Worm (Caenorhabditis elegans) whole organism, L2 larva: ENCODE measurements around the gene ipp-5.

ENCODE experiments used
- C34F6.9 ChIP-seq: fragments of 150-350 bp; optimal IDR thresholded peaks from 2 replicates; lab custom pipeline; 2014; ENCODE audit warnings: missing biosample characterization, missing genetic modification characterization
- F13H6.1 ChIP-seq: sonication (generic microtip); optimal IDR thresholded peaks from 2 replicates; lab custom pipeline; 2016; ENCODE audit warnings: missing genetic modification characterization, missing compliant biosample characterization
- Y55F3AM.14 ChIP-seq: fragments of 200-800 bp; sonication (Bioruptor generic); optimal IDR thresholded peaks from 2 replicates; lab custom pipeline; 2018; ENCODE audit warnings: mild to moderate bottlenecking, missing genetic modification characterization, missing compliant biosample characterization
- alr-1 ChIP-seq: fragments of 150-350 bp; optimal IDR thresholded peaks from 2 replicates; lab custom pipeline; 2014; ENCODE audit warnings: missing biosample characterization, missing genetic modification characterization
- aly-2 ChIP-seq: fragments of 150-350 bp; optimal IDR thresholded peaks from 2 replicates; lab custom pipeline; 2014; ENCODE audit warnings: missing biosample characterization, missing genetic modification characterization
- ama-1 ChIP-seq: fragments of 150-350 bp; optimal IDR thresholded peaks from 2 replicates; lab custom pipeline; 2018; ENCODE audit warnings: inconsistent platforms
- blmp-1 ChIP-seq: sonication (generic microtip); optimal IDR thresholded peaks from 2 replicates; lab custom pipeline; 2017; ENCODE audit warnings: missing genetic modification characterization, mild to moderate bottlenecking, missing compliant biosample characterization, antibody characterized with exemption, moderate library complexity; ENCODE audit not compliant: insufficient read depth
- ceh-16 ChIP-seq: fragments of 150-350 bp; optimal IDR thresholded peaks from 2 replicates; lab custom pipeline; 2014; ENCODE audit warnings: missing biosample characterization, missing genetic modification characterization
- ceh-82 ChIP-seq: fragments of 150-350 bp; optimal IDR thresholded peaks from 2 replicates; lab custom pipeline; 2014; ENCODE audit warnings: missing biosample characterization, missing genetic modification characterization
- crh-2 ChIP-seq: sonication (generic microtip); optimal IDR thresholded peaks from 2 replicates; lab custom pipeline; 2017; ENCODE audit warnings: missing biosample characterization, missing genetic modification characterization
- dmd-4 ChIP-seq: sonication (generic microtip); optimal IDR thresholded peaks from 2 replicates; lab custom pipeline; 2017; ENCODE audit warnings: missing biosample characterization, missing genetic modification characterization
- elt-3 ChIP-seq: sonication (generic microtip); optimal IDR thresholded peaks from 2 replicates; lab custom pipeline; 2017; ENCODE audit warnings: missing biosample characterization, missing genetic modification characterization
- fos-1 ChIP-seq: fragments of 150-350 bp; optimal IDR thresholded peaks from 2 replicates; lab custom pipeline; 2014; ENCODE audit warnings: missing biosample characterization, missing genetic modification characterization
- gmeb-1 ChIP-seq: fragments of 150-350 bp; optimal IDR thresholded peaks from 2 replicates; lab custom pipeline; 2014; ENCODE audit warnings: missing biosample characterization, missing genetic modification characterization
- lin-11 ChIP-seq: fragments of 150-350 bp; sonication (generic microtip); optimal IDR thresholded peaks from 2 replicates; lab custom pipeline; 2014; ENCODE audit warnings: missing biosample characterization, missing genetic modification characterization, inconsistent platforms, mixed read lengths
- lin-39 ChIP-seq: fragments of 150-350 bp; optimal IDR thresholded peaks from 2 replicates; lab custom pipeline; 2014; ENCODE audit warnings: missing biosample characterization, missing genetic modification reagents, missing genetic modification characterization
- lsy-2 ChIP-seq, 2 experiments: fragments of 150-350 bp in 1 of 2; sonication (generic microtip) in 1 of 2; optimal IDR thresholded peaks; 2 replicates each; lab custom pipeline; 2014 to 2017; ENCODE audit warnings: missing biosample characterization in 2 of 2, missing genetic modification characterization in 2 of 2
- mab-5 ChIP-seq: fragments of 150-350 bp; optimal IDR thresholded peaks from 2 replicates; lab custom pipeline; 2014; ENCODE audit warnings: missing biosample characterization, missing genetic modification characterization
- mbf-1 ChIP-seq: sonication (generic microtip); optimal IDR thresholded peaks from 2 replicates; lab custom pipeline; 2017; ENCODE audit warnings: missing biosample characterization, missing genetic modification characterization
- nhr-10 ChIP-seq: sonication (generic microtip); optimal IDR thresholded peaks from 2 replicates; lab custom pipeline; 2017; ENCODE audit warnings: missing biosample characterization, missing genetic modification characterization
- nhr-11 ChIP-seq: fragments of 150-350 bp; optimal IDR thresholded peaks from 2 replicates; lab custom pipeline; 2014; ENCODE audit warnings: missing biosample characterization, missing genetic modification characterization
- nhr-12 ChIP-seq: fragments of 150-350 bp; optimal IDR thresholded peaks from 2 replicates; lab custom pipeline; 2014; ENCODE audit warnings: missing biosample characterization, missing genetic modification characterization
- nhr-129 ChIP-seq: fragments of 150-350 bp; optimal IDR thresholded peaks from 2 replicates; lab custom pipeline; 2014; ENCODE audit warnings: missing biosample characterization, missing genetic modification characterization
- nhr-21 ChIP-seq: fragments of 150-350 bp; optimal IDR thresholded peaks from 2 replicates; lab custom pipeline; 2014; ENCODE audit warnings: missing biosample characterization, missing genetic modification characterization
- nhr-25 ChIP-seq: fragments of 150-350 bp; sonication (generic microtip); optimal IDR thresholded peaks from 3 replicates; lab custom pipeline; 2014; ENCODE audit warnings: missing biosample characterization, missing genetic modification characterization
- nhr-6 ChIP-seq: fragments of 150-350 bp; optimal IDR thresholded peaks from 2 replicates; lab custom pipeline; 2014; ENCODE audit warnings: missing biosample characterization, missing genetic modification characterization
- peb-1 ChIP-seq: fragments of 150-350 bp; optimal IDR thresholded peaks from 2 replicates; lab custom pipeline; 2014; ENCODE audit warnings: missing biosample characterization, missing genetic modification characterization
- sem-4 ChIP-seq: fragments of 150-350 bp; optimal IDR thresholded peaks from 2 replicates; lab custom pipeline; 2014; ENCODE audit warnings: missing biosample characterization, missing genetic modification reagents, missing genetic modification characterization
- sma-3 ChIP-seq: sonication (generic microtip); optimal IDR thresholded peaks from 2 replicates; lab custom pipeline; 2016; ENCODE audit warnings: missing genetic modification reagents, missing genetic modification characterization, missing compliant biosample characterization
- sma-9 ChIP-seq, 2 experiments: fragments of 150-350 bp in 1 of 2; sonication (generic microtip) in 1 of 2; optimal IDR thresholded peaks; 2 replicates each; lab custom pipeline; 2014 to 2016; ENCODE audit warnings: missing genetic modification characterization in 2 of 2, mild to moderate bottlenecking in 1 of 2, missing biosample characterization in 1 of 2, missing compliant biosample characterization in 1 of 2, missing genetic modification reagents in 1 of 2, moderate library complexity in 1 of 2
- unc-39 ChIP-seq: fragments of 150-350 bp; optimal IDR thresholded peaks from 2 replicates; lab custom pipeline; 2014; ENCODE audit warnings: missing biosample characterization, missing genetic modification characterization
- unc-55 ChIP-seq: fragments of 150-350 bp; sonication (generic microtip); optimal IDR thresholded peaks from 3 replicates; lab custom pipeline; 2014; ENCODE audit warnings: missing biosample characterization, missing genetic modification reagents, missing genetic modification characterization
- unc-62 ChIP-seq: fragments of 150-350 bp; optimal IDR thresholded peaks from 2 replicates; lab custom pipeline; 2014; ENCODE audit warnings: missing biosample characterization, missing genetic modification reagents, missing genetic modification characterization
- zag-1 ChIP-seq: fragments of 150-350 bp; optimal IDR thresholded peaks from 2 replicates; lab custom pipeline; 2014; ENCODE audit warnings: missing biosample characterization, missing genetic modification characterization
- ztf-1 ChIP-seq: fragments of 200-800 bp; sonication (Bioruptor generic); conservative IDR thresholded peaks from 2 replicates; pipeline ENCODE4 v1.3.6; 2022; ENCODE audit warnings: missing genetic modification characterization, missing compliant biosample characterization
- ztf-11 ChIP-seq: sonication (generic microtip); optimal IDR thresholded peaks from 2 replicates; lab custom pipeline; 2017; ENCODE audit warnings: missing biosample characterization, missing genetic modification characterization
- ztf-4 ChIP-seq: fragments of 150-350 bp; optimal IDR thresholded peaks from 2 replicates; lab custom pipeline; 2014; ENCODE audit warnings: missing biosample characterization, missing genetic modification characterization

Gene ipp-5

DNA sequence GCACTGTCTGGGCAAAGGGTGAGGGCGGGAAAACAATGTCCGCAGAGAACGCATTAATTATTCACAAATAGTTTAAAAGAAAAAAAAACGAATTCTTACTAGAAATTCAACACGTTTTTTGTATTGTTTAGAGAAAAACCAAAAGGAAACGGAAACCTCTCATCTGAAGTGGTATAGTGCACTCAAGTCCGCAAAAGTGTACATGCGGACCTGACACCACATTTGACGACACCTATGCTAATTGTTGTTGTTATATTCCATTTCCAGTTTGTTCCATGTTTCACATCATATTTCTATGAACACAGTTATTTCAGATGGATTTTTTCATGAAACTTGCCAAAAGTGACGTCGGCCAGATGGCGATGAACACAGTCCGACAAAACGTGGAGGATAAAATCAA lies 21.5 kb downstream of the ipp-5 start, which contains the start of gene C45B2.6:
Gene C45B2.6 (plus strand): TSS at position 136 of the 400 bp plus-strand sequence.
- peak; percentile 21 for TF ChIP-seq unc-55 (GFP tag; lab: Kevin White, UChicago)
- no peak for TF ChIP-seq ceh-16 (tag; lab: Kevin White, UChicago)
- TF ChIP-seq dmd-4 (tag; lab: Kevin White, UChicago) = no peak
- TF ChIP-seq nhr-12 (tag; lab: Kevin White, UChicago) = no peak
- TF ChIP-seq gmeb-1 (tag; lab: Kevin White, UChicago) = peak; percentile 31
- TF ChIP-seq zag-1 = no peak
- no peak for TF ChIP-seq Y55F3AM.14 (GFP tag; lab: Kevin White, UChicago)
- TF ChIP-seq ztf-4 (tag; lab: Kevin White, UChicago) = no peak
- no peak for TF ChIP-seq nhr-11 (tag; lab: Kevin White, UChicago)
- TF ChIP-seq ama-1 (lab: Kevin White, UChicago) = no peak
- peak; percentile 29 for TF ChIP-seq nhr-129 (tag; lab: Kevin White, UChicago)
- no peak for TF ChIP-seq mab-5 (tag; lab: Kevin White, UChicago)
- TF ChIP-seq unc-62 = no peak
- no peak for TF ChIP-seq alr-1 (tag; lab: Kevin White, UChicago)
- TF ChIP-seq nhr-6 = no peak
- TF ChIP-seq lsy-2 (tag; optimal IDR thresholded peaks at IDR 0.05; lab: Kevin White, UChicago) = peak in 1 of 2 experiments; percentile 19
- TF ChIP-seq sma-9 (GFP tag; optimal IDR thresholded peaks at IDR 0.05; lab: Kevin White, UChicago) = peak; percentile 34
- no peak for TF ChIP-seq sma-9 (tag; optimal IDR thresholded peaks at IDR 0.05; lab: Kevin White, UChicago)

DNA sequence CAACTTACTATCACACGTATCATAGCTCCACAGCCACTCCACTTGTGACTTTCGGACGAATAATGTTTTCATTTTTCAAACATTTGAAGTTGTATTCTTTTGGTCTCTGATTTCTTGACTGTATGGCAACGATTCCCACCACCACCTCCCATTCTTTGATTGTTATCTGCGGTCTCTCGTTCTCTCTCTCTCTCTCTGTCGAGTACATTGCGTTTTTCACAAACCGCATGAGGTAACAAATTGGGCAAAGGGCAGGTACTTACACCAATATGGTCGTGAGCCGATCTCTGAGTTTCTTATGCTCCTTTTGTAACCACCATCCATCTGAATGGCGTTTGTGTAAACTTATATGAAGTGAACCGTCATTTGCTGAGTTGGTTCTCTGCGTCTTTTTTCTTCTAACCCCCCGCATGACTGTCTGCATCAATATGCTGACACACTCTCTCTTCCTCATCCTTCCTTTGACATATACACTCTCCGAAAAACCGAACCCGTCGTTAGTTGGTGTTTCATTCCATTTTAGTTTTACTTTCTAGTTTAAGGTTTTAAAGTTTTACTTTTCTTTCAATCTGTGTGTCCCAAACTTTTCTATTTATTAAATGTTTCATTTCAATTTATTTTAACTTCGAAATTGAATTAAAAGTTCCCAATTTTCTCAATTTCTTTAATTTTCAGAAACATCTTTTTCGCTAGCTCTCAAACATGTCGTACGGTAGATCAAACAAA lies 26.5 kb downstream of the ipp-5 start, which contains the start of gene gln-1:
Gene gln-1 (plus strand): TSS at position 676 of the 726 bp plus-strand sequence.
- TF ChIP-seq gmeb-1 (tag; lab: Kevin White, UChicago) (no peak), lsy-2 (tag; optimal IDR thresholded peaks at IDR 0.05; lab: Kevin White, UChicago) (no peak), crh-2 (tag; lab: Kevin White, UChicago) (peak; percentile 50), nhr-25 (tag; lab: Kevin White, UChicago) (peak; percentile 12), C34F6.9 (tag; lab: Kevin White, UChicago) (peak; percentile 19), nhr-129 (tag; lab: Kevin White, UChicago) (peak; percentile 54), fos-1 (peak; percentile 86), sma-9 (GFP tag; optimal IDR thresholded peaks at IDR 0.05; lab: Kevin White, UChicago) (peak; percentile 60), sma-9 (tag; optimal IDR thresholded peaks at IDR 0.05; lab: Kevin White, UChicago) (no peak), F13H6.1 (tag; lab: Kevin White, UChicago) (peak; percentile 32)

ce11 chrX:6059163-6059782 lies 28.0 kb downstream of the ipp-5 start:
- no peak for TF ChIP-seq peb-1 (tag; lab: Kevin White, UChicago)
- peak; percentile 75 for TF ChIP-seq nhr-129 (tag; lab: Kevin White, UChicago)
- TF ChIP-seq sem-4 (tag; lab: Kevin White, UChicago) = no peak
- TF ChIP-seq F13H6.1 (tag; lab: Kevin White, UChicago) = peak; percentile 48
- TF ChIP-seq fos-1 = peak; percentile 80
- peak; percentile 46 for TF ChIP-seq crh-2 (tag; lab: Kevin White, UChicago)
- TF ChIP-seq sma-9 (GFP tag; optimal IDR thresholded peaks at IDR 0.05; lab: Kevin White, UChicago) = peak; percentile 77
- TF ChIP-seq sma-9 (tag; optimal IDR thresholded peaks at IDR 0.05; lab: Kevin White, UChicago) = no peak

DNA sequence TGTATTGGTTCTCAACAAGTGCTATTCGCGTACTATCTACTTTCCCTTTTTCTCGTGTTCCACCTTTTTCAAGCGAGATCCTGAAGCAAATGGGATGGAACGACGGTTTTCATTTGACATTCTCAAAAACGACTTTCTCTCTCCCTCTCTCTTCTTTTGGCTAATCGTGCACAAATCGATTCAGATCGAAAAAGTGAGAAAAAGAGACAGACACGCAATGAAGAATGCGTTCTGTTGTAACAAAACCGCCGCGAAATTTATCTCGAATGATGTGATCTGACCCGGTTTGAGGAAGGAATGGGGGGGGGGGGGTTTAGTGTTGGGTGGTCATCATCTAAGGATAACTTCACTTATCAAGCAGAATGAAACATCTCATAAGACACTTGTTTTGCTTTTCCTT lies 33.1 kb downstream of the ipp-5 start:
- peak; percentile 21 for TF ChIP-seq nhr-21
- no peak for TF ChIP-seq nhr-25 (tag; lab: Kevin White, UChicago)
- TF ChIP-seq zag-1 = no peak
- no peak for TF ChIP-seq elt-3 (tag; lab: Kevin White, UChicago)
- TF ChIP-seq unc-39 = no peak
- no peak for TF ChIP-seq lin-39 (tag; lab: Kevin White, UChicago)
- no peak for TF ChIP-seq aly-2 (tag; lab: Kevin White, UChicago)
- no peak for TF ChIP-seq nhr-12 (tag; lab: Kevin White, UChicago)
- TF ChIP-seq ceh-82 (tag; lab: Kevin White, UChicago) = no peak
- TF ChIP-seq sma-9 (GFP tag; optimal IDR thresholded peaks at IDR 0.05; lab: Kevin White, UChicago) = no peak
- TF ChIP-seq sma-9 (tag; optimal IDR thresholded peaks at IDR 0.05; lab: Kevin White, UChicago) = no peak
- TF ChIP-seq lin-11 (tag; lab: Kevin White, UChicago) = no peak
- TF ChIP-seq unc-62 = no peak
- TF ChIP-seq nhr-6 = no peak
- TF ChIP-seq blmp-1 (tag; lab: Kevin White, UChicago) = peak; percentile 27
- TF ChIP-seq sma-3 (GFP tag; lab: Kevin White, UChicago) = no peak
- no peak for TF ChIP-seq ama-1 (lab: Kevin White, UChicago)
- no peak for TF ChIP-seq nhr-129 (tag; lab: Kevin White, UChicago)
- no peak for TF ChIP-seq ztf-1 (GFP tag; lab: Robert Waterston, UW)
- TF ChIP-seq ztf-11 (tag; lab: Kevin White, UChicago) = no peak
- TF ChIP-seq mbf-1 (tag; lab: Kevin White, UChicago) = no peak
- TF ChIP-seq ztf-4 (tag; lab: Kevin White, UChicago) = no peak
- TF ChIP-seq Y55F3AM.14 (GFP tag; lab: Kevin White, UChicago) = no peak
- TF ChIP-seq fos-1 = peak; percentile 12
- no peak for TF ChIP-seq nhr-10 (tag; lab: Kevin White, UChicago)
- TF ChIP-seq, all 48 proteins: peak for 3
